Fruit fly (Drosophila melanogaster): ENCODE measurements around the gene lwr.

dm6 chr2L:542338-542967 lies at the start of gene lwr:
- TF ChIP-seq CG4496 (GFP tag; IDR thresholded peaks at IDR 0.05) (no peak), CG17806 (tag; optimal IDR thresholded peaks at IDR 0.05) (no peak), CG8301 (tag; optimal IDR thresholded peaks at IDR 0.05) (no peak), CG32121 (GFP tag; IDR thresholded peaks at IDR 0.05) (no peak), Pif1A (GFP tag; optimal IDR thresholded peaks at IDR 0.05) (no peak), EcR (GFP tag; optimal IDR thresholded peaks at IDR 0.05) (peak; percentile 14), Snoo (tag; optimal IDR thresholded peaks at IDR 0.05) (no peak), CG10348 (GFP tag; IDR thresholded peaks at IDR 0.05) (no peak), CG9948 (tag; optimal IDR thresholded peaks at IDR 0.05) (no peak), D1 (tag; optimal IDR thresholded peaks at IDR 0.05) (no peak), fd96Ca (GFP tag; IDR thresholded peaks at IDR 0.05) (no peak), Ets98B (GFP tag; IDR thresholded peaks at IDR 0.05) (no peak)

Data from whole organism, pupa.